Fruit fly (Drosophila melanogaster) Kc167 (cell line): ENCODE results near the gene CG43610.

Experiments
- Myc ChIP-seq: fragments of >200 bp; optimal IDR thresholded peaks from 2 replicates; lab custom pipeline; 2017; ENCODE audit warnings: missing external identifiers
- Sin3A ChIP-seq: fragments of >200 bp; optimal IDR thresholded peaks from 2 replicates; lab custom pipeline; 2018; ENCODE audit warnings: missing external identifiers
- h ChIP-seq: fragments of >200 bp; optimal IDR thresholded peaks from 3 replicates; lab custom pipeline; 2018; ENCODE audit warnings: missing external identifiers
- insv ChIP-seq: fragments of >200 bp; optimal IDR thresholded peaks from 3 replicates; lab custom pipeline; 2018; ENCODE audit warnings: missing external identifiers
- psq ChIP-seq: fragments of >200 bp; optimal IDR thresholded peaks from 2 replicates; lab custom pipeline; 2017; ENCODE audit warnings: missing external identifiers
- ttk ChIP-seq: sonication (Bioruptor generic); optimal IDR thresholded peaks from 2 replicates; lab custom pipeline; 2017; ENCODE audit warnings: missing external identifiers

CG43610 gene

DNA sequence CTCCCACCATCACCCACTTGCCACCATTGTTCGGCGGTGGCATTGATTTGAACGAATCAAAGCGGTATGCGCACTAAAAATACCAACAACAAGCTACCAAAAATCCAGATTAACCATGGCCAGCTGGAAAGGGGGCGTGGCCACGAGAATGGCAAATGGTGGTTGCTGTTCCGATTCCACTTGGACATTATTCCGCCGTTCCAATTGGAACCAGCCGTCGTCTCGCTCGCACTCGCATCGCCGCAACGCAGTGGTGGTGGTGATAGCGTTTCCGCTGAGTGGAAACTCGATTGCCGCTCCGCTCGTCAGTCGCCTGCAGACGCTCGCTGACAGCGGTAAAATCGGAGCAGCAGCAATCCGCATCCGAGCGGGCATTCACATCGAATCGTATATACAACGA lies 22.6 kb downstream of the CG43610 start, which contains the start of gene sens-2:
Gene sens-2 (plus strand): TSS at position 304 of the 400 bp plus-strand sequence.
- no peak for TF ChIP-seq Myc (lab: Kevin White, UChicago)
- TF ChIP-seq psq, result no peak
- TF ChIP-seq Sin3A (lab: Kevin White, UChicago), result no peak
- TF ChIP-seq ttk (lab: Kevin White, UChicago), result no peak

DNA sequence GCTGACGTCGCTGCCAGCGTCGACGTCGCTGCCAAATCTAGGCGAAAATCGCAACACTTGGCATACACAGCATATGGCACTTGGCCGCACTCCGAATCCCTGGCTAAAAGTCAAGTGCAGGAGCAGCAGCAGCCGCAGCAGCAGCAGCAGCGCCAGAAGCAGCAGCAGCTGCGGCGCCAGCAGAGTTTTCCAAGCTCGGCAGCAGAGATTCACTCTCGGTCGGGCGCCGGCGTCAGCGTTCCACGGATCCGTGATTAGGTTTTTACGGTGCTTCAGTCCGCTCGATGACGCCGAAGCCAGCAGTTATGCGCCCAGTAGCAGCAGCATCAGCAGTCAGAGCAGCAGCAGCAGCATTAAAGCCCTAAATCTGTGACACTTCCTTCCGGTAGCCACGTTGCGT lies 23.0 kb downstream of the CG43610 start:
- TF ChIP-seq Sin3A (lab: Kevin White, UChicago) (no peak), psq (no peak), Myc (lab: Kevin White, UChicago) (no peak), h (lab: Kevin White, UChicago) (no peak), ttk (lab: Kevin White, UChicago) (no peak), insv (lab: Kevin White, UChicago) (no peak)

dm6 chr2L:6826298-6826697 lies 27.3 kb downstream of the CG43610 start:
- TF ChIP-seq Sin3A (lab: Kevin White, UChicago), result no peak
- TF ChIP-seq Myc (lab: Kevin White, UChicago), result no peak
- TF ChIP-seq psq, result no peak
- TF ChIP-seq insv (lab: Kevin White, UChicago), result no peak
- TF ChIP-seq ttk (lab: Kevin White, UChicago), result no peak
- no peak for TF ChIP-seq h (lab: Kevin White, UChicago)

DNA sequence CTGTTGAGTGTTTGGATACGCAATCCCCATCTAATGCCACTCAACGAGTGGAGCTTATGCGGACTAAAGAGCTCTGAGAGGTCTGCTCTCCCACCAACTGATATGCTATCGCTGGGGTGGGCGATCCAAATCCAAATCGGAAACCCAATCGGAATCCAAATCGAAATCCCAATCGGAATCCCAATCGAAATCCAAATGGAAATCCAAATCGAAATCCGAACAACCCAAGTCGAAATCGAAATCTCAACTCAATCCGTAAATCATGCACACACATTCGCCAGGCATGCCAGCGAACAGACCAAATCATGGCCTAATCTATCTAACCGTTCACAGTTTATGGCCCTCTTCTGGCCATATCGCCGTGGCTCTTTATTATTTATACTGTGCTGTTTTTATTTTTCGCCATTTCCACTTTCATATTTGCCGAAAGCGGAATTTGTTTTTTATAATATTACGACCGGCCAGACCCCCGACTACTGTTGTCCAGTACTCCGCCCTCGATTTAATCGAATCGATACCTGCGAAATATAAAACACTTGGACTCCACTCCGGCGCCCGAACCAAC lies 28.6 kb downstream of the CG43610 start:
- TF ChIP-seq ttk (lab: Kevin White, UChicago) (no peak), Myc (lab: Kevin White, UChicago) (no peak), Sin3A (lab: Kevin White, UChicago) (no peak)

- TF ChIP-seq insv (lab: Kevin White, UChicago), result no peak
- no peak for TF ChIP-seq ttk (lab: Kevin White, UChicago)
- TF ChIP-seq Myc (lab: Kevin White, UChicago), result no peak
- no peak for TF ChIP-seq Sin3A (lab: Kevin White, UChicago)
- TF ChIP-seq psq, result no peak
- no peak for TF ChIP-seq h (lab: Kevin White, UChicago)
These were observed 31.3 kb downstream of the CG43610 start for dm6 chr2L:6830264-6830729.

DNA sequence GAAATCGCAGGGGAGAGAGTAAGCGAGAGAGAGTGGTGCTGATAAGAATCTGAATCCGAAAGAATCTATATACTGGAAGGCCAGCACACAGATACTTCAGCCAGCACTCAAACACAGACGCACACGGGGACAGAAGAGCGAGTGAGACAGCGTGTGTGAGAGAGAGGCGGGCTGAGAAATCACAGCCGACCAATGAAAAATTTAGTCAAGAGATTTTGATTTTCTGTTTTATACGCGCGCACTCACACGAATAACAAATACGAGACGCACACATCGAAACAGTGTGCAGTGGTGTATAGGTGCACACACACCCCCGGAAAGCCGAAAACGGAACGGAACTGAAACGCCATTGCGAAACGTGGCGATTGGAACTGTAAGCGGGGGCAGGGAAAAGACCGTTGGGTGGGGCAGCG lies 34.7 kb downstream of the CG43610 start:
- TF ChIP-seq psq (no peak), Myc (lab: Kevin White, UChicago) (no peak), insv (lab: Kevin White, UChicago) (no peak), ttk (lab: Kevin White, UChicago) (no peak), h (lab: Kevin White, UChicago) (no peak), Sin3A (lab: Kevin White, UChicago) (no peak)

dm6 chr2L:6836114-6836513 lies 37.1 kb downstream of the CG43610 start:
- no peak for TF ChIP-seq ttk (lab: Kevin White, UChicago)
- TF ChIP-seq h (lab: Kevin White, UChicago), result no peak
- TF ChIP-seq psq, result no peak
- no peak for TF ChIP-seq Myc (lab: Kevin White, UChicago)
- TF ChIP-seq insv (lab: Kevin White, UChicago), result no peak
- no peak for TF ChIP-seq Sin3A (lab: Kevin White, UChicago)

dm6 chr2L:6837829-6838228 lies 38.8 kb downstream of the CG43610 start:
- no peak for TF ChIP-seq Sin3A (lab: Kevin White, UChicago)
- TF ChIP-seq insv (lab: Kevin White, UChicago), result no peak
- no peak for TF ChIP-seq psq
- TF ChIP-seq h (lab: Kevin White, UChicago), result no peak
- no peak for TF ChIP-seq Myc (lab: Kevin White, UChicago)
- no peak for TF ChIP-seq ttk (lab: Kevin White, UChicago)

DNA sequence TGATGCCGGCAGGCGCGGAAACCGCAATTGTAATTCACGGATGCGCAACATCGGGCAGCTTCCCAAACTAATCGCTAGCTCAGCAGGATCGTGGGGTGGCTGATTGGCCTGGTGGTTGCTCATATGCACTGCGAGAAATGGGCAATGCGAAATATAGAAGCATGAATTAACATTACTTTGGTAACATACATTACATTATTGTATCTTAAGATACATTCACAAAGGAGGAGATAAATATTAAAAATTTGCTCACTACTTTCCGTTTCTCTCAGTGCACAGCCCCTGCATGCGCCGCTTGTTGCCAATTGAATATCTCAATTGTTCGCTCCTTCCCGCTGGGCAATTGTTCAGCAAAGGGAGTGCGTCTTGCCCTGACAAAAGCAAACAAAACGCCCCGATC lies 42.4 kb downstream of the CG43610 start:
- TF ChIP-seq Myc (lab: Kevin White, UChicago), result no peak
- no peak for TF ChIP-seq psq
- TF ChIP-seq Sin3A (lab: Kevin White, UChicago), result no peak
- no peak for TF ChIP-seq h (lab: Kevin White, UChicago)
- TF ChIP-seq ttk (lab: Kevin White, UChicago), result no peak
- TF ChIP-seq insv (lab: Kevin White, UChicago), result no peak

- TF ChIP-seq ttk (lab: Kevin White, UChicago), result no peak
- TF ChIP-seq insv (lab: Kevin White, UChicago), result no peak
- no peak for TF ChIP-seq Sin3A (lab: Kevin White, UChicago)
- no peak for TF ChIP-seq psq
- no peak for TF ChIP-seq h (lab: Kevin White, UChicago)
- TF ChIP-seq Myc (lab: Kevin White, UChicago), result no peak
These were observed 44.4 kb downstream of the CG43610 start for dm6 chr2L:6843434-6843833.
